Fruit fly (Drosophila melanogaster) whole organism, embryonic: ENCODE data around the gene RpL28.

Experiments
- Adf1 ChIP-seq: fragments of 200-800 bp; sonication (Bioruptor generic); IDR thresholded peaks from 2 replicates; pipeline ENCODE4 v1.3.6; 2022; ENCODE audit warnings: missing biosample characterization, missing genetic modification characterization
- Atf6 ChIP-seq: fragments of 200-800 bp; sonication (Bioruptor generic); IDR thresholded peaks from 2 replicates; pipeline ENCODE4 v1.3.6; 2022; ENCODE audit warnings: missing biosample characterization, missing genetic modification characterization
- CG10979 ChIP-seq: fragments of 200-800 bp; sonication (Bioruptor generic); optimal IDR thresholded peaks from 2 replicates; lab custom pipeline; 2018; ENCODE audit warnings: missing biosample characterization, mild to moderate bottlenecking, missing genetic modification characterization, moderate library complexity
- CG11093 ChIP-seq: fragments of 200-800 bp; sonication (Bioruptor generic); IDR thresholded peaks from 3 replicates; pipeline ENCODE4 v1.3.6; 2022; ENCODE audit warnings: missing biosample characterization, missing genetic modification characterization
- CG11456 ChIP-seq: fragments of 200-800 bp; sonication (Bioruptor generic); IDR thresholded peaks from 3 replicates; pipeline ENCODE4 v1.3.6; 2022; ENCODE audit warnings: missing biosample characterization, missing genetic modification characterization
- CG13287 ChIP-seq: fragments of 200-800 bp; sonication (Bioruptor generic); IDR thresholded peaks from 2 replicates; pipeline ENCODE4 v1.3.6; 2022; ENCODE audit warnings: missing biosample characterization, missing genetic modification characterization; ENCODE audit not compliant: partially characterized antibody
- CG14441 ChIP-seq: fragments of 200-800 bp; sonication (Bioruptor generic); IDR thresholded peaks from 2 replicates; pipeline ENCODE4 v1.3.6; 2022; ENCODE audit warnings: missing biosample characterization, missing genetic modification characterization
- CG15011 ChIP-seq: fragments of 200-800 bp; sonication (Bioruptor generic); optimal IDR thresholded peaks from 3 replicates; lab custom pipeline; 2018; ENCODE audit warnings: missing biosample characterization, mild to moderate bottlenecking, missing genetic modification characterization
- CG15073 ChIP-seq: fragments of 200-800 bp; sonication (Bioruptor generic); optimal IDR thresholded peaks from 2 replicates; lab custom pipeline; 2016; ENCODE audit warnings: missing biosample characterization, missing genetic modification characterization
- CG15479 ChIP-seq: fragments of 200-800 bp; sonication (Bioruptor generic); optimal IDR thresholded peaks from 3 replicates; lab custom pipeline; 2019; ENCODE audit warnings: missing biosample characterization, mild to moderate bottlenecking, missing genetic modification characterization, moderate library complexity
- CG15696 ChIP-seq: fragments of 200-800 bp; sonication (Bioruptor generic); optimal IDR thresholded peaks from 2 replicates; lab custom pipeline; 2019; ENCODE audit warnings: missing biosample characterization, mild to moderate bottlenecking, missing genetic modification characterization, moderate library complexity
- CG1602 ChIP-seq: fragments of 200-800 bp; sonication (Bioruptor generic); optimal IDR thresholded peaks from 3 replicates; lab custom pipeline; 2016; ENCODE audit warnings: missing biosample characterization, missing genetic modification characterization
- CG1647 ChIP-seq: fragments of 200-800 bp; sonication (Bioruptor generic); optimal IDR thresholded peaks from 3 replicates; lab custom pipeline; 2016; ENCODE audit warnings: missing biosample characterization, missing genetic modification characterization
- CG17385 ChIP-seq: fragments of 200-800 bp; sonication (Bioruptor generic); optimal IDR thresholded peaks from 3 replicates; lab custom pipeline; 2018; ENCODE audit warnings: missing biosample characterization, mild to moderate bottlenecking, missing genetic modification characterization
- CG18262 ChIP-seq: fragments of 200-800 bp; optimal IDR thresholded peaks from 3 replicates; lab custom pipeline; 2019; ENCODE audit warnings: missing biosample characterization, mild to moderate bottlenecking, missing genetic modification characterization, moderate library complexity
- CG2116 ChIP-seq: fragments of 200-800 bp; sonication (Bioruptor generic); optimal IDR thresholded peaks from 3 replicates; lab custom pipeline; 2018; ENCODE audit warnings: missing biosample characterization, mild to moderate bottlenecking, missing genetic modification characterization
- CG3407 ChIP-seq: fragments of 200-800 bp; sonication (Bioruptor generic); optimal IDR thresholded peaks from 2 replicates; lab custom pipeline; 2018; ENCODE audit warnings: missing biosample characterization, mild to moderate bottlenecking, missing genetic modification characterization
- CG3838 ChIP-seq: fragments of 200-800 bp; sonication (Bioruptor generic); optimal IDR thresholded peaks from 3 replicates; lab custom pipeline; 2016; ENCODE audit warnings: missing biosample characterization, missing genetic modification characterization
- CG3847 ChIP-seq: fragments of 200-800 bp; sonication (Bioruptor generic); IDR thresholded peaks from 2 replicates; pipeline ENCODE4 v1.3.6; 2022; ENCODE audit warnings: missing biosample characterization, missing genetic modification characterization
- CG4282 ChIP-seq: fragments of 200-800 bp; sonication (Bioruptor generic); optimal IDR thresholded peaks from 2 replicates; lab custom pipeline; 2016; ENCODE audit warnings: missing biosample characterization, missing genetic modification characterization
- CG43689 ChIP-seq: fragments of 200-800 bp; sonication (Bioruptor generic); IDR thresholded peaks from 2 replicates; pipeline ENCODE4 v1.3.6; 2022; ENCODE audit warnings: missing biosample characterization, missing genetic modification characterization
- CG5953 ChIP-seq: fragments of 200-800 bp; sonication (Bioruptor generic); IDR thresholded peaks from 2 replicates; pipeline ENCODE4 v1.3.6; 2022; ENCODE audit warnings: missing biosample characterization, missing genetic modification characterization
- CG9215 ChIP-seq: fragments of 200-800 bp; sonication (Bioruptor generic); IDR thresholded peaks from 2 replicates; pipeline ENCODE4 v1.3.6; 2022; ENCODE audit warnings: missing biosample characterization, missing genetic modification characterization
- E2f1 ChIP-seq: fragments of 200-800 bp; sonication (Bioruptor generic); IDR thresholded peaks from 2 replicates; pipeline ENCODE4 v1.3.6; 2022; ENCODE audit warnings: missing biosample characterization, missing genetic modification characterization
- HHEX ChIP-seq: fragments of 200-800 bp; sonication (Bioruptor generic); optimal IDR thresholded peaks from 3 replicates; lab custom pipeline; 2017; ENCODE audit warnings: missing biosample characterization, mild to moderate bottlenecking, missing genetic modification characterization, missing genetic modification reagents
- Hey ChIP-seq: fragments of 200-800 bp; sonication (Bioruptor generic); optimal IDR thresholded peaks from 3 replicates; lab custom pipeline; 2018; ENCODE audit warnings: missing biosample characterization, mild to moderate bottlenecking, missing genetic modification characterization
- Hmr ChIP-seq: fragments of 200-800 bp; sonication (Bioruptor generic); optimal IDR thresholded peaks from 3 replicates; lab custom pipeline; 2017; ENCODE audit warnings: mild to moderate bottlenecking, missing biosample characterization, missing genetic modification reagents, missing genetic modification characterization
- Hmx ChIP-seq: fragments of 200-800 bp; sonication (Bioruptor generic); optimal IDR thresholded peaks from 2 replicates; lab custom pipeline; 2016; ENCODE audit warnings: missing biosample characterization, missing genetic modification characterization
- Hsf ChIP-seq: fragments of 200-800 bp; sonication (Bioruptor generic); optimal IDR thresholded peaks from 3 replicates; lab custom pipeline; 2016; ENCODE audit warnings: missing biosample characterization, missing genetic modification characterization
- Kr ChIP-seq: fragments of 200-800 bp; sonication (Bioruptor generic); optimal IDR thresholded peaks from 2 replicates; lab custom pipeline; 2017; ENCODE audit warnings: missing biosample characterization, mild to moderate bottlenecking, missing genetic modification characterization
- Lhr ChIP-seq: fragments of 200-800 bp; sonication (Bioruptor generic); optimal IDR thresholded peaks from 3 replicates; lab custom pipeline; 2017; ENCODE audit warnings: mild to moderate bottlenecking, missing biosample characterization, missing genetic modification reagents, missing genetic modification characterization
- MESR4 ChIP-seq: fragments of 200-800 bp; sonication (Bioruptor generic); optimal IDR thresholded peaks from 2 replicates; lab custom pipeline; 2018; ENCODE audit warnings: missing biosample characterization, mild to moderate bottlenecking, missing genetic modification characterization, moderate library complexity
- Max ChIP-seq: fragments of 200-800 bp; sonication (Bioruptor generic); optimal IDR thresholded peaks from 2 replicates; lab custom pipeline; 2016; ENCODE audit warnings: missing biosample characterization, mild to moderate bottlenecking, missing genetic modification characterization
- Rfx ChIP-seq: fragments of 200-800 bp; sonication (Bioruptor generic); IDR thresholded peaks from 2 replicates; pipeline ENCODE4 v1.3.6; 2022; ENCODE audit warnings: missing biosample characterization, missing genetic modification characterization
- Stat92E ChIP-seq, 3 experiments: fragments of >200 bp in 2 of 3; fragments of 200-800 bp in 1 of 3; sonication (Bioruptor generic) in 1 of 3; optimal IDR thresholded peaks; 2 replicates each; lab custom pipeline; 2017 to 2019; ENCODE audit warnings: missing biosample characterization in 3 of 3, missing genetic modification characterization in 3 of 3, mild to moderate bottlenecking in 1 of 3, moderate library complexity in 1 of 3
- Usf ChIP-seq: fragments of 200-800 bp; sonication (Bioruptor generic); optimal IDR thresholded peaks from 2 replicates; lab custom pipeline; 2017; ENCODE audit warnings: missing genotype, missing biosample characterization, missing genetic modification characterization
- bigmax ChIP-seq: fragments of 200-800 bp; sonication (Bioruptor generic); optimal IDR thresholded peaks from 2 replicates; lab custom pipeline; 2018; ENCODE audit warnings: missing biosample characterization, mild to moderate bottlenecking, missing genetic modification characterization
- chinmo ChIP-seq: fragments of 200-800 bp; sonication (Bioruptor generic); IDR thresholded peaks from 4 replicates; pipeline ENCODE4 v1.3.6; 2022; ENCODE audit warnings: missing biosample characterization, missing genetic modification characterization; ENCODE audit not compliant: partially characterized antibody
- gcm2 ChIP-seq: fragments of 200-800 bp; sonication (Bioruptor generic); optimal IDR thresholded peaks from 2 replicates; lab custom pipeline; 2016; ENCODE audit warnings: missing biosample characterization, missing genetic modification characterization
- her ChIP-seq: fragments of 200-800 bp; sonication (Bioruptor generic); optimal IDR thresholded peaks from 2 replicates; lab custom pipeline; 2016; ENCODE audit warnings: missing biosample characterization, missing genetic modification characterization
- lbe ChIP-seq: fragments of 200-800 bp; sonication (Bioruptor generic); optimal IDR thresholded peaks from 2 replicates; lab custom pipeline; 2016; ENCODE audit warnings: missing biosample characterization, mild to moderate bottlenecking, missing genetic modification characterization
- mam ChIP-seq: fragments of 200-800 bp; sonication (Bioruptor generic); optimal IDR thresholded peaks from 3 replicates; lab custom pipeline; 2016; ENCODE audit warnings: missing biosample characterization, missing genetic modification characterization
- pnt ChIP-seq: fragments of 200-800 bp; sonication (Bioruptor generic); optimal IDR thresholded peaks from 3 replicates; lab custom pipeline; 2016; ENCODE audit warnings: missing biosample characterization, missing genetic modification characterization
- pzg ChIP-seq: fragments of 200-800 bp; sonication (Bioruptor generic); optimal IDR thresholded peaks from 3 replicates; lab custom pipeline; 2018; ENCODE audit warnings: missing biosample characterization, mild to moderate bottlenecking, missing genetic modification characterization, moderate library complexity
- salm ChIP-seq: fragments of 200-800 bp; sonication (Bioruptor generic); optimal IDR thresholded peaks from 2 replicates; lab custom pipeline; 2018; ENCODE audit warnings: missing biosample characterization, mild to moderate bottlenecking, missing genetic modification characterization
- seq ChIP-seq: fragments of 200-800 bp; sonication (Bioruptor generic); IDR thresholded peaks from 2 replicates; pipeline ENCODE4 v1.3.6; 2022; ENCODE audit warnings: missing biosample characterization, missing genetic modification characterization
- tgo ChIP-seq: fragments of 200-800 bp; sonication (Bioruptor generic); IDR thresholded peaks from 3 replicates; pipeline ENCODE4 v1.3.6; 2022; ENCODE audit warnings: missing biosample characterization, missing genetic modification characterization
- tll ChIP-seq, 2 experiments: fragments of 200-800 bp in 1 of 2; fragments of >200 bp in 1 of 2; sonication (Bioruptor generic) in 1 of 2; optimal IDR thresholded peaks; 2 replicates each; lab custom pipeline; 2017 to 2019; ENCODE audit warnings: missing biosample characterization in 2 of 2, missing genetic modification characterization in 2 of 2, mild to moderate bottlenecking in 1 of 2, moderate library complexity in 1 of 2

The RpL28 gene

DNA sequence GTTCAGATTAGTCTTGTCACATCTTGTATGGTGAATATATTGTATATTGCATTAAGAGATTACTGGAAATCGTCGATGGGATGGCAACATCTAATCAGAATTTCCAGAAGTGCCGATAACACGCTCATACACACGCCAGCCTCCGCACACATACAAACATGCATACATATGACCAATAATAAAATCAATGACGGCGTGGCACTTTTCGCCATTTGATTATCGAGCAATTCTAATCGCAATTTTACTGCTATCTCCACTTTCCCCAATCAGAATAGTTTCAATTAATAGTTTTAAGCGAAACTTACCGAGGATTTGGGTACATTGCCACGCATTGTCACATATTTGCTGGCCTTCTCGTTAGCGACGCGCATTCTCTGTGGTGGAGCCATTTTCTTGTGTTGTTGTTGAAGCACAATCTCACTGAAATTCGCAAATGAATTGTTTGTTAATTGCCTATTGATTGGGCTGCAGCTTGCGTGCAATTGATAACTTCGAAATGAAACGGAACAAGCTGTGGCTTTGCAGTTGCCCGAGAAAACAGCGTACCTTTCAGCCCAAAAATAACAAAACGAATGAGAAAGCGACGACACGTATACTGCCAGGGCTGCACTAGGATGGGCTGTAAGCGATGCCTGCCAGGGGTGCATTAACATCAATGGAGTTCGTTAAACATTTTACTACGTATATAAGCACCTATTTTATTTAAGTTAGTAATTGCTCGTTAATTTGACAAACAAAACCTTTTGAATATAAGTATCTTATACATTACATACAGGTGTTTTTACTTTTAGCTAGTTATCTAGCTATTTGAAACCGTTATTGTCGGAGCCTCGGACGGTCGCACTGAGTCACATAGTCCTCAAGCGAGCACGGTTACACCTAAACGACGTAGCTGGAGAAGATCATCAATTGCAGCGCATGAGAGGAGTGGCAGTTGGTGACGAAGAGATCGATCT, 24.0 kb downstream of the RpL28 start, which contains the start of the genes CG32276 and gry (continued):
- TF ChIP-seq CG3407 (GFP tag; lab: Kevin White, UChicago) (peak; percentile 33), CG11093 (peak; percentile 65; the same call in 2 of the 3 replicates), CG4282 (peak; percentile 67), tll (GFP tag; optimal IDR thresholded peaks at IDR 0.05; lab: Kevin White, UChicago) (peak; percentile 64 to 72), tgo (GFP tag; lab: Robert Waterston, UW) (peak; percentile 73), CG1602 (GFP tag; lab: Kevin White, UChicago) (peak; percentile 66), CG17385 (GFP tag; lab: Kevin White, UChicago) (peak; percentile 64), CG15011 (GFP tag; lab: Kevin White, UChicago) (no peak), Lhr (GFP tag; lab: Kevin White, UChicago) (peak; percentile 75), Hmr (peak; percentile 76), CG9215 (peak; percentile 64), CG15479 (GFP tag; lab: Kevin White, UChicago) (no peak), Hsf (GFP tag; lab: Kevin White, UChicago) (peak; percentile 85), Stat92E (GFP tag; optimal IDR thresholded peaks at IDR 0.05; lab: Kevin White, UChicago) (peak in 1 of 3 experiments; percentile 54), Max (GFP tag; lab: Kevin White, UChicago) (peak; percentile 88), lbe (GFP tag; lab: Kevin White, UChicago) (peak; percentile 73), CG1647 (GFP tag; lab: Kevin White, UChicago) (peak; percentile 79), HHEX (peak; percentile 58), CG11456 (GFP tag; lab: Robert Waterston, UW) (peak; percentile 82), CG15073 (GFP tag; lab: Kevin White, UChicago) (no peak), bigmax (GFP tag; lab: Kevin White, UChicago) (no peak), CG5953 (GFP tag; lab: Robert Waterston, UW) (no peak), seq (GFP tag; lab: Robert Waterston, UW) (peak; percentile 45; the same call in 1 of the 2 replicates), CG2116 (GFP tag; lab: Kevin White, UChicago) (peak; percentile 93), pzg (GFP tag; lab: Kevin White, UChicago) (peak; percentile 93), Usf (peak; percentile 11), Rfx (GFP tag; lab: Robert Waterston, UW) (peak; percentile 77), CG15696 (tag; lab: Kevin White, UChicago) (peak; percentile 75), Hmx (no peak), CG14441 (GFP tag; lab: Robert Waterston, UW) (peak; percentile 60), Adf1 (no peak), Kr (GFP tag; lab: Kevin White, UChicago) (no peak), mam (GFP tag; lab: Kevin White, UChicago) (peak; percentile 79), CG10979 (peak; percentile 71), Hey (no peak), MESR4 (peak; percentile 89), chinmo (GFP tag; lab: Robert Waterston, UW) (0 out of 4 replicates have a peak, but pooled peaks have one; percentile 54), CG3838 (GFP tag; lab: Kevin White, UChicago) (peak; percentile 53), CG18262 (tag; lab: Kevin White, UChicago) (peak; percentile 75), CG43689 (no peak), her (GFP tag; lab: Kevin White, UChicago) (peak; percentile 71), Atf6 (GFP tag; lab: Robert Waterston, UW) (peak; percentile 39; the same call in 1 of the 2 replicates), CG3847 (GFP tag; lab: Robert Waterston, UW) (peak; percentile 83), salm (tag; lab: Kevin White, UChicago) (peak; percentile 26), pnt (peak; percentile 61), CG13287 (GFP tag; lab: Robert Waterston, UW) (peak; percentile 63; the same call in 1 of the 2 replicates), E2f1 (GFP tag; lab: Robert Waterston, UW) (peak; percentile 53), gcm2 (GFP tag; lab: Kevin White, UChicago) (peak; percentile 39)
